Fruit fly (Drosophila melanogaster) Kc167 (cell line): ENCODE data around the gene solo.

Source experiments
- Sin3A ChIP-seq: fragments of >200 bp; optimal IDR thresholded peaks from 2 replicates; lab custom pipeline; 2018; ENCODE audit warnings: missing external identifiers
- h ChIP-seq: fragments of >200 bp; optimal IDR thresholded peaks from 3 replicates; lab custom pipeline; 2018; ENCODE audit warnings: missing external identifiers
- insv ChIP-seq: fragments of >200 bp; optimal IDR thresholded peaks from 3 replicates; lab custom pipeline; 2018; ENCODE audit warnings: missing external identifiers
- psq ChIP-seq: fragments of >200 bp; optimal IDR thresholded peaks from 2 replicates; lab custom pipeline; 2017; ENCODE audit warnings: missing external identifiers

DNA sequence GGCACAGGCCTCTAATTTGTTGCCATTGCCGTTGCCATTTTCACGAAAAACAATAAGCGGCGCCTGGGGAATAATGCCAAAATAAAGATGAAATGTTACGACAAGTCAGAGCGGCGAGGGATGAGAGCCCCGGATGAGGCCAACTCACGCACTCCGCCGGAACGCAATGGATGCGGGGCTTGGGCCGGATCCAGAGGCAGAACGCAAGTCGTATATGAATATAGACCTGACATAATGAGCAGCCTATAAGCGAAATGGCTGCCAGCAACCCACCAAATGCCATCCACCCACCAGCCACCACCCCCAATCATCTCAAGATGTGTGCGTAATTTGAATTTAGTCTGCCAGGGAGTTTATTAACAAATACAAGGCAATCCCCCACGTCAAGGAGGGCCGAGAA is 57.1 kb downstream of the solo start:
- TF ChIP-seq h (lab: Kevin White, UChicago) (no peak), Sin3A (lab: Kevin White, UChicago) (no peak), psq (lab: Kevin White, UChicago) (no peak), insv (lab: Kevin White, UChicago) (no peak)
